Fruit fly (Drosophila melanogaster): Measurements from ENCODE around the gene Ent3.

Gene Ent3

DNA sequence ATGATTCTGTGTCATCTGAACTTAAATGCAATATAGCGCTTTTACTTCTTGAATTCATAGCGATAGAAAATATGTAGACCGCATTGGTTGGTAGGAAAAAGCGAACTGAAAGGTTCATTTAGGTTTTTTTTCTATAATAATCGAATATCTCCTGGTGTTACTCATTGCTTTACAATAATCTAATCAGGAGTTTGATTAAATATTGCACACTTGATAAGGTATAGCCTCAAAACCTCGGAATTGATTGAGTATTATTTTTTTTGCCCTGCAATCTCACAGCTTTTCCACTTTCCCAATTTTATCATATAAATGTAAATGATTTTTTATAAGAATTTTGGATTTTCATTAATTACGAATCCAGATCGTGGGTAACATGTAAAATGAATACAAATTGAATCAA is 9.4 kb downstream of the Ent3 start, which contains the start of gene CG10943:
Gene CG10943 (minus strand): TSS at position 101 of the 400 bp plus-strand sequence.
- TF ChIP-seq vri (GFP tag; optimal IDR thresholded peaks at IDR 0.05) (peak; percentile 14), Hr4 (GFP tag; optimal IDR thresholded peaks at IDR 0.05) (no peak)

DNA sequence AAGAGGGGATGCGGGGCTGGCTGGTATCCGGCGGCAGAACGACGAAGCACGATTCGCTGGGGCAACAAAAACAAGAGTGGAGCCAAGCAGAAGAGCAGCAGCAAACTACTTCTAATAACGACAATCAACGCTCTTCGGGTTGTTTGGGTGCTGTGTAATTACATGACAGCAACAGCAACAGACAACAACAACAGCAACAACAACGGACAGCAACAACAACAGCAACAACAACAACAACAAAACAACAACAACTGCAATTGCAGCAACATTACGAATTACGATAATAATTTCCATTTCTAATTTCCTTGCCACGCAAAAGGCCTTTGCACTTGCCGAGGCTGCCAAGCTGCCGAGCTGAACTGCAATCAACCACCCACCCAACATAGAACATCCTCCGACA is 11.0 kb downstream of the Ent3 start:
- TF ChIP-seq Sox102F (GFP tag; optimal IDR thresholded peaks at IDR 0.05) (no peak), CG16779 (tag; optimal IDR thresholded peaks at IDR 0.05) (no peak), svp (GFP tag) (no peak), Eip93F (GFP tag; optimal IDR thresholded peaks at IDR 0.05) (no peak), Smox (GFP tag; optimal IDR thresholded peaks at IDR 0.05) (no peak), esn (GFP tag; optimal IDR thresholded peaks at IDR 0.05) (no peak), salr (GFP tag; optimal IDR thresholded peaks at IDR 0.05) (no peak), CG31627 (GFP tag; optimal IDR thresholded peaks at IDR 0.05) (no peak), CG6163 (GFP tag; IDR thresholded peaks at IDR 0.05) (no peak), CG4318 (GFP tag; optimal IDR thresholded peaks at IDR 0.05) (no peak), CG3919 (GFP tag; optimal IDR thresholded peaks at IDR 0.05) (no peak), dac (GFP tag; optimal IDR thresholded peaks at IDR 0.05) (no peak), CG6808 (GFP tag; optimal IDR thresholded peaks at IDR 0.05) (no peak), spab (GFP tag; optimal IDR thresholded peaks at IDR 0.05) (no peak)

DNA sequence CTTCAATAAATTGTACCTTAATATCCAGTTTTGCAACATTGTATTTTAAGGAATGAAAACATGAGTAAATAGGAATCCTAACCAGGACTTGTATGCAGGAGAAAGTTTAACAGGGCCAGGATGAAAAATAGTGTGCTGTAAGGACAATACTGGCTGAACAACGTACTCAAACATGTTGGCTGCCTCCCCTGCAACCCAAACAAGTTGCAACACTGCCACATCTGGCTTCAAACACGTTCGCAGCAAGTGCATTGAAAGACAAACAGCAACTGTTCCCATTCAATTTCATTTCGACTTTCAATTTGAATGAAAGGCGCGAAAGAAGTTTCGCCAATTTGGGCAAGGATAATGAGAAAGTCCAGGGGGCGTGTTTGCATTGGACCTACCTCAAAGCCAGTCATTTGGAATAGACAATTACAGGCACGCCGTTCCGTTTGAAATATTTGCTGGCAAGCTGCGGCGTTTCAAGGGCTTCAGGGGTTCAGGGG is 14.6 kb downstream of the Ent3 start:
- TF ChIP-seq Met (GFP tag; optimal IDR thresholded peaks at IDR 0.05) (no peak), Gug (GFP tag; IDR thresholded peaks at IDR 0.05) (no peak), CG11902 (GFP tag; optimal IDR thresholded peaks at IDR 0.05) (no peak), CG34406 (GFP tag; optimal IDR thresholded peaks at IDR 0.05) (no peak), CG9139 (GFP tag; optimal IDR thresholded peaks at IDR 0.05) (no peak), CG8632 (GFP tag; optimal IDR thresholded peaks at IDR 0.05) (no peak), acj6 (GFP tag; optimal IDR thresholded peaks at IDR 0.05) (no peak), CG31627 (GFP tag; optimal IDR thresholded peaks at IDR 0.05) (no peak), CG1621 (tag; optimal IDR thresholded peaks at IDR 0.05) (no peak), CG8319 (GFP tag; optimal IDR thresholded peaks at IDR 0.05) (no peak)

DNA sequence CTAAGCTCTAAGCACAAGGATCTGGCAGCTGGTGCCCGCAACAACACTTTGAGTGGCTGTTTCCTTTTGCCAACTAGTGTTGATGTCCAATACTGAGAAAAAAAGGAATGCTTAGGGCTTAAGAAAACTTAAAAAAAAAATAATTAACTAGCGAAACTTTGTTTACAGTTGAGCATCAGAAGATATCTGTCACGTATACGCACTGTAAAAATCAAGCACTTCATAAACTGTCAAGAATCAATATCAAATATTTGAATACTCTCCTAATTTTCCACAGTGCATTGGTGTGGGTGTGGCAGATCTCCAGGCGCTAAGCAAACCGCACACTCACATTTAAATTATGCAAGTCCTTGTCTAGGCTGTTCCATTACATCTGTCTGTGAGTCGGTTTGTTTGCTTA is 20.8 kb downstream of the Ent3 start:
- TF ChIP-seq Eip75B (GFP tag; optimal IDR thresholded peaks at IDR 0.05), result no peak
- no peak for TF ChIP-seq CG6276 (GFP tag; optimal IDR thresholded peaks at IDR 0.05)
- TF ChIP-seq Sox15 (GFP tag; optimal IDR thresholded peaks at IDR 0.05), result no peak
- TF ChIP-seq lz (GFP tag; optimal IDR thresholded peaks at IDR 0.05), result no peak

DNA sequence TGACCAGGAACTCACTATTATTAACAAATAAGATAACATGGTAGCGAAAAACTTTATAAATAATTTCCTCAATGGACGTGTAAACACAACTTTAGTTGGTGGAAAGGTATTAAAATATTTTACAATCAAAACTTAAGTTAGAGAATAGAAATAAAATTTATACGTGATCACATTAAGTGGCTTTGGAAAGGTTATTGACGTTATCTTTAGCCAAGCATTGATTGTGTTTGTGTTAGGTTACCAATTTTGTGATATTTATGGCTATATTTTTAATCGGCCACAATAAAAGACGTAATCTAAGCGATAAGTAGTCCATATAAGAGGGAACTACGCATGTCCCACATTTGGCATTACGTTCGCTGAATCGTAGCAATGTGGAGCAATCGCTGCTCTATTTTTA is 31.2 kb downstream of the Ent3 start, which contains the start of gene CG14120:
Gene CG14120 (plus strand): TSS at position 360 of the 400 bp plus-strand sequence.
- peak; percentile 81 for TF ChIP-seq vri (GFP tag; optimal IDR thresholded peaks at IDR 0.05)
- no peak for TF ChIP-seq topi (GFP tag; optimal IDR thresholded peaks at IDR 0.05)
- no peak for TF ChIP-seq CG8119 (GFP tag; IDR thresholded peaks at IDR 0.05)

DNA sequence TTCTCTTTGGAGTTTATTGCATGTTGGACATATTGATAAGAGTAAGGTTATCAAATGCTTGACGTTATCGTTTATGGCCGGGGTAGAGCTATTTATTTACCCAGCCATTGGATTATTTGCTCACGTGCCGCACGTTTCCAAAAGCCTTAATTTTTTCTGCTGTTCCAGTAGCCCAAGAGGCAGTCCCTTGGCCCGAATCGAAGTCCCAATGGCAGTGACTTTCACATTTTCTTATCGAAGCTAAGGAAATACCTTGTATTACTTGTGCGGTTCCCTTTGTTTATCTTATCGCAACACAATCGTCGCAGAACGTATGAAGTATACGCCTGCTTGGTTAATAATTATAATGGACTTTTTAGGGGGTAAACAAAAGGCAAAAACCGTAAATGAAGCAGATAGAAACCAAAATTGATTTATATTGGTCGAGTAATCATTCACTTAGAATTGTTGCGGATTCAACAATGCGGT is 35.9 kb downstream of the Ent3 start, which contains the start of gene CG43894:
Gene CG43894 (plus strand): TSS at position 418 of the 468 bp plus-strand sequence.
- no peak for TF ChIP-seq CG6808 (GFP tag; optimal IDR thresholded peaks at IDR 0.05)
- peak; percentile 89 for TF ChIP-seq vri (GFP tag; optimal IDR thresholded peaks at IDR 0.05)
- TF ChIP-seq acj6 (GFP tag; optimal IDR thresholded peaks at IDR 0.05), result no peak
- peak; percentile 33 for TF ChIP-seq svp (GFP tag)
- no peak for TF ChIP-seq CG16779 (tag; optimal IDR thresholded peaks at IDR 0.05)
- TF ChIP-seq Eip93F (GFP tag; optimal IDR thresholded peaks at IDR 0.05), result peak; percentile 91
- no peak for TF ChIP-seq CG34406 (GFP tag; optimal IDR thresholded peaks at IDR 0.05)
- TF ChIP-seq fkh (GFP tag; optimal IDR thresholded peaks at IDR 0.05), result peak; percentile 75
